Worm (Caenorhabditis elegans) whole organism, early embryonic: ENCODE measurements around the gene cpr-2.

Experiments
- B0310.2 ChIP-seq: sonication (generic microtip); optimal IDR thresholded peaks from 2 replicates; lab custom pipeline; 2016; ENCODE audit warnings: mild to moderate bottlenecking, missing genetic modification characterization, missing compliant biosample characterization
- ama-1 ChIP-seq: fragments of 150-350 bp; optimal IDR thresholded peaks from 2 replicates; lab custom pipeline; 2014
- tbx-11 ChIP-seq: fragments of 200-800 bp; sonication (Bioruptor generic); IDR thresholded peaks from 2 replicates; pipeline ENCODE4 v1.3.6; 2022; ENCODE audit warnings: missing genetic modification characterization, missing compliant biosample characterization

DNA sequence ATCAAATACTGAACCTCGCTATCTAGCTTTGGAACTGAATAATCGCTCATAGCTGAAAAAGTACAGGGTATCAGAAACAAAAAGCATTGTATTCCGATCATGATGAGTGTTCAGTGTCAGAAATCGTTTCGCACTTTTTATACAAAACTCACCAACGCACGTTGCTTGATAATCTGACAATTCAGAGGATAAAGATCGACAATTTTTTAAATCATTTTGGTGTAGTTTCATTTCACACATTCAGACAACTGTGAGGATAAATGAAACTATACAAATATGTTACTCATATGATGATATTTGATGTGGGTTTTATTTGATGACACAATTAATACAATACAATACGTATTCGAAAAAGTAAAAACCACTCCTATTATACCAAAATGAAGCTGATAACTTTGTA, 50.9 kb downstream of the cpr-2 start, which contains the start of gene F57E7.2:
- TF ChIP-seq tbx-11 (GFP tag; lab: Robert Waterston, UW): no peak
- no peak for TF ChIP-seq B0310.2
- TF ChIP-seq ama-1: no peak
